Fruit fly (Drosophila melanogaster) whole organism, embryonic: ENCODE measurements around the gene Mical.

Source experiments
- CG30431 ChIP-seq: fragments of 200-800 bp; sonication (Bioruptor generic); optimal IDR thresholded peaks from 2 replicates; lab custom pipeline; 2017; ENCODE audit warnings: missing biosample characterization, missing genetic modification characterization
- Dip2 ChIP-seq: fragments of 200-800 bp; sonication (Bioruptor generic); IDR thresholded peaks from 2 replicates; pipeline ENCODE4 v1.3.6; 2022; ENCODE audit warnings: missing biosample characterization, missing genetic modification characterization
- HmgD ChIP-seq: fragments of 200-800 bp; sonication (Bioruptor generic); optimal IDR thresholded peaks from 3 replicates; lab custom pipeline; 2016; ENCODE audit warnings: missing biosample characterization, missing genetic modification characterization
- YL-1 ChIP-seq: fragments of 200-800 bp; sonication (Bioruptor generic); optimal IDR thresholded peaks from 3 replicates; lab custom pipeline; 2017; ENCODE audit warnings: missing biosample characterization, mild to moderate bottlenecking, missing genetic modification characterization
- kah ChIP-seq: fragments of 200-800 bp; sonication (Bioruptor generic); optimal IDR thresholded peaks from 2 replicates; lab custom pipeline; 2018; ENCODE audit warnings: missing biosample characterization, mild to moderate bottlenecking, missing genetic modification characterization

- TF ChIP-seq YL-1 (GFP tag; lab: Kevin White, UChicago) (no peak), HmgD (GFP tag; lab: Kevin White, UChicago) (no peak), Dip2 (GFP tag; lab: Robert Waterston, UW) (no peak), CG30431 (GFP tag; lab: Kevin White, UChicago) (no peak), kah (no peak)
Observed at dm6 chr3R:9954648-9955290, 87.9 kb downstream of the Mical start.
